Fruit fly (Drosophila melanogaster): ENCODE results near the gene CG4116.

The CG4116 gene

DNA sequence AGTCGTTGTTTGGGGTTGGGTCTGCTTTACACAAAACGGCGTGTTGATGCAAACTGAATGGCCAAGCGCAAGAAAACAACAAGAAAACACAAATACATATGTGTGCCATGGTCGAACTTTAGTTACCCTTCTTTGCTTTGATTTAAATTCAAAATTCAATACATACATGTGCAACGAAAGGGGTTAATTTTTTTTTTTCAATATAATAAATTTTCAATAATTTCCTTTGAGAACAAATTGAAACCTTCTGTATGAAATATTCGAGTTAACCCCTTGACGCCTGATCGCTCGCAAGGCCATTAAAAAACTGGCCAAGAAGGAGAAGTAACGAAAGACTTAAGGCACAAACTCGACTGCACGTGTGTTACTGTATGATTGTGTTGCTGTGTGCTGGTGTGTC lies 48.7 kb downstream of the CG4116 start (continued):
- TF ChIP-seq CG10267 (tag; optimal IDR thresholded peaks at IDR 0.05) (peak; percentile 63), az2 (GFP tag; optimal IDR thresholded peaks at IDR 0.05) (peak; percentile 43), CG14014 (GFP tag; IDR thresholded peaks at IDR 0.05) (peak; percentile 44; the same call in 1 of the 2 replicates), twi (tag; optimal IDR thresholded peaks at IDR 0.05) (peak; percentile 8), CG10274 (GFP tag; optimal IDR thresholded peaks at IDR 0.05) (peak; percentile 50), Gug (GFP tag; IDR thresholded peaks at IDR 0.05) (peak; percentile 37; the same call in 2 of the 4 replicates), Awh (GFP tag; IDR thresholded peaks at IDR 0.05) (peak; percentile 55; the same call in 1 of the 2 replicates), z (GFP tag; IDR thresholded peaks at IDR 0.05) (no peak), NfI (GFP tag; optimal IDR thresholded peaks at IDR 0.05) (peak; percentile 55), Bteb2 (GFP tag; optimal IDR thresholded peaks at IDR 0.05) (no peak), CG15269 (tag; optimal IDR thresholded peaks at IDR 0.05) (peak; percentile 76), sim (GFP tag; IDR thresholded peaks at IDR 0.05) (no peak), kni (GFP tag; optimal IDR thresholded peaks at IDR 0.05) (peak; percentile 44), CG12391 (tag; optimal IDR thresholded peaks at IDR 0.05) (peak; percentile 69), Hmx (GFP tag; optimal IDR thresholded peaks at IDR 0.05) (no peak), Nf-YB (GFP tag; optimal IDR thresholded peaks at IDR 0.05) (peak; percentile 15), scrt (GFP tag; optimal IDR thresholded peaks at IDR 0.05) (peak; percentile 14), CG6765 (GFP tag; optimal IDR thresholded peaks at IDR 0.05) (no peak), Blimp-1 (GFP tag; optimal IDR thresholded peaks at IDR 0.05) (peak; percentile 76), CG6683 (GFP tag; optimal IDR thresholded peaks at IDR 0.05) (no peak), Med (GFP tag) (peak; percentile 70), CG15011 (GFP tag; optimal IDR thresholded peaks at IDR 0.05) (no peak), CG18476 (GFP tag; optimal IDR thresholded peaks at IDR 0.05) (peak; percentile 36), fd96Cb (tag; optimal IDR thresholded peaks at IDR 0.05) (peak; percentile 70), E2f2 (GFP tag; IDR thresholded peaks at IDR 0.05) (peak; percentile 48; the same call in 1 of the 2 replicates), odd (GFP tag; optimal IDR thresholded peaks at IDR 0.05) (no peak), MESR4 (GFP tag; optimal IDR thresholded peaks at IDR 0.05) (no peak), trem (tag; optimal IDR thresholded peaks at IDR 0.05) (peak; percentile 22), Spps (tag; optimal IDR thresholded peaks at IDR 0.05) (peak; percentile 35), CG9215 (GFP tag; IDR thresholded peaks at IDR 0.05) (0 out of 2 replicates have a peak, but pooled peaks have one; percentile 9), CG11723 (GFP tag; optimal IDR thresholded peaks at IDR 0.05) (peak; percentile 9), en (GFP tag; optimal IDR thresholded peaks at IDR 0.05) (no peak), CG7839 (tag; optimal IDR thresholded peaks at IDR 0.05) (peak; percentile 77), CG9437 (GFP tag; optimal IDR thresholded peaks at IDR 0.05) (peak; percentile 26), Optix (GFP tag; IDR thresholded peaks at IDR 0.05) (peak; percentile 17; the same call in 1 of the 3 replicates), CoRest (tag; optimal IDR thresholded peaks at IDR 0.05) (peak; percentile 74), CG30403 (GFP tag; optimal IDR thresholded peaks at IDR 0.05) (peak; percentile 55), NK7.1 (GFP tag; optimal IDR thresholded peaks at IDR 0.05) (no peak), CG10565 (GFP tag; optimal IDR thresholded peaks at IDR 0.05) (no peak), Six4 (GFP tag; optimal IDR thresholded peaks at IDR 0.05) (peak; percentile 24), CG17612 (GFP tag; IDR thresholded peaks at IDR 0.05) (no peak), gsb (GFP tag; IDR thresholded peaks at IDR 0.05) (no peak), CG3995 (GFP tag; optimal IDR thresholded peaks at IDR 0.05) (no peak), CG17359 (tag; optimal IDR thresholded peaks at IDR 0.05) (peak; percentile 71), ash1 (GFP tag; optimal IDR thresholded peaks at IDR 0.05) (no peak), wor (GFP tag; IDR thresholded peaks at IDR 0.05) (peak; percentile 43; the same call in 1 of the 2 replicates), stc (GFP tag; IDR thresholded peaks at IDR 0.05) (peak; percentile 56), CG10366 (GFP tag; IDR thresholded peaks at IDR 0.05) (peak; percentile 67), CHES-1-like (GFP tag; optimal IDR thresholded peaks at IDR 0.05) (no peak), CG4707 (GFP tag; optimal IDR thresholded peaks at IDR 0.05) (no peak), CG2678 (tag; optimal IDR thresholded peaks at IDR 0.05) (peak; percentile 75)
